Worm (Caenorhabditis elegans) whole organism, early embryonic: ENCODE results near the gene C08E3.15.

Source experiments
- B0310.2 ChIP-seq: sonication (generic microtip); optimal IDR thresholded peaks from 2 replicates; lab custom pipeline; 2016; ENCODE audit warnings: mild to moderate bottlenecking, missing genetic modification characterization, missing compliant biosample characterization
- F13C5.2 ChIP-seq: sonication (generic microtip); optimal IDR thresholded peaks from 2 replicates; lab custom pipeline; 2017; ENCODE audit warnings: mild to moderate bottlenecking, missing genetic modification characterization, inconsistent platforms, missing compliant biosample characterization
- ama-1 ChIP-seq: fragments of 150-350 bp; optimal IDR thresholded peaks from 2 replicates; lab custom pipeline; 2014
- ceh-13 ChIP-seq: fragments of 200-800 bp; sonication (Bioruptor generic); optimal IDR thresholded peaks from 2 replicates; lab custom pipeline; 2018; ENCODE audit warnings: mild to moderate bottlenecking, missing genetic modification characterization, missing compliant biosample characterization
- ceh-36 ChIP-seq: sonication (generic microtip); optimal IDR thresholded peaks from 2 replicates; lab custom pipeline; 2016; ENCODE audit warnings: missing genetic modification characterization, inconsistent platforms, missing compliant biosample characterization
- ets-7 ChIP-seq: sonication (generic microtip); optimal IDR thresholded peaks from 2 replicates; lab custom pipeline; 2016; ENCODE audit warnings: missing genotype, missing genetic modification characterization, missing compliant biosample characterization
- flt-1 ChIP-seq: fragments of 200-800 bp; sonication (Bioruptor generic); IDR thresholded peaks from 2 replicates; pipeline ENCODE4 v1.3.6; 2022; ENCODE audit warnings: missing genetic modification characterization, missing compliant biosample characterization
- hmbx-1 ChIP-seq: sonication (generic microtip); optimal IDR thresholded peaks from 2 replicates; lab custom pipeline; 2016; ENCODE audit warnings: mild to moderate bottlenecking, missing genetic modification characterization, missing compliant biosample characterization
- hmg-4 ChIP-seq: fragments of 200-800 bp; sonication (Bioruptor generic); optimal IDR thresholded peaks from 2 replicates; lab custom pipeline; 2018; ENCODE audit warnings: mild to moderate bottlenecking, missing genetic modification characterization, missing compliant biosample characterization
- hnd-1 ChIP-seq: sonication (generic microtip); optimal IDR thresholded peaks from 2 replicates; lab custom pipeline; 2016; ENCODE audit warnings: missing genetic modification characterization, missing compliant biosample characterization
- scrt-1 ChIP-seq: fragments of 200-800 bp; sonication (Bioruptor generic); IDR thresholded peaks from 2 replicates; pipeline ENCODE4 v1.3.6; 2022; ENCODE audit warnings: missing genetic modification characterization, missing compliant biosample characterization
- sea-1 ChIP-seq: fragments of 200-800 bp; sonication (Bioruptor generic); conservative IDR thresholded peaks from 2 replicates; pipeline ENCODE4 v1.3.6; 2022; ENCODE audit warnings: missing genetic modification characterization, missing compliant biosample characterization
- tbx-37 ChIP-seq: fragments of 200-800 bp; sonication (Bioruptor generic); conservative IDR thresholded peaks from 2 replicates; pipeline ENCODE4 v1.3.6; 2022; ENCODE audit warnings: missing genetic modification reagents, missing genetic modification characterization, missing compliant biosample characterization
- tra-4 ChIP-seq: sonication (generic microtip); optimal IDR thresholded peaks from 2 replicates; lab custom pipeline; 2017; ENCODE audit warnings: missing genetic modification characterization, missing compliant biosample characterization

- TF ChIP-seq hmg-4 (GFP tag; lab: Kevin White, UChicago) = no peak
- no peak for TF ChIP-seq ama-1 (lab: Kevin White, UChicago)
- TF ChIP-seq flt-1 (GFP tag; lab: Robert Waterston, UW) = no peak
- no peak for TF ChIP-seq tbx-37
- TF ChIP-seq B0310.2 = no peak
- no peak for TF ChIP-seq ceh-13 (GFP tag; lab: Kevin White, UChicago)
- TF ChIP-seq F13C5.2 (tag; lab: Kevin White, UChicago) = no peak
- TF ChIP-seq hnd-1 (tag; lab: Kevin White, UChicago) = no peak
- TF ChIP-seq scrt-1 (GFP tag; lab: Robert Waterston, UW) = no peak
- TF ChIP-seq sea-1 = no peak
- TF ChIP-seq hmbx-1 (tag; lab: Kevin White, UChicago) = no peak
- no peak for TF ChIP-seq ceh-36 (tag; lab: Kevin White, UChicago)
- TF ChIP-seq tra-4 (tag; lab: Kevin White, UChicago) = no peak
- no peak for TF ChIP-seq ets-7
Measured at ce11 chrII:1618948-1619347, 8.7 kb downstream of the C08E3.15 start, which contains the start of gene fbxa-166.
